Fruit fly (Drosophila melanogaster) whole organism, embryonic: ENCODE data around the gene aln.

Source experiments
- Ada2b ChIP-seq: fragments of 200-800 bp; sonication (Bioruptor generic); IDR thresholded peaks from 2 replicates; pipeline ENCODE4 v1.3.6; 2022; ENCODE audit warnings: missing biosample characterization, missing genetic modification characterization
- CG11093 ChIP-seq: fragments of 200-800 bp; sonication (Bioruptor generic); IDR thresholded peaks from 3 replicates; pipeline ENCODE4 v1.3.6; 2022; ENCODE audit warnings: missing biosample characterization, missing genetic modification characterization
- CG13287 ChIP-seq: fragments of 200-800 bp; sonication (Bioruptor generic); IDR thresholded peaks from 2 replicates; pipeline ENCODE4 v1.3.6; 2022; ENCODE audit warnings: missing biosample characterization, missing genetic modification characterization; ENCODE audit not compliant: partially characterized antibody
- CG1647 ChIP-seq: fragments of 200-800 bp; sonication (Bioruptor generic); optimal IDR thresholded peaks from 3 replicates; lab custom pipeline; 2016; ENCODE audit warnings: missing biosample characterization, missing genetic modification characterization
- CG16779 ChIP-seq: fragments of 200-800 bp; sonication (Bioruptor generic); IDR thresholded peaks from 2 replicates; pipeline ENCODE4 v1.3.6; 2022; ENCODE audit warnings: missing biosample characterization, missing genetic modification characterization
- CG17829 ChIP-seq: fragments of 200-800 bp; optimal IDR thresholded peaks from 2 replicates; lab custom pipeline; 2019; ENCODE audit warnings: missing biosample characterization, mild to moderate bottlenecking, missing genetic modification characterization, moderate library complexity
- CG2202 ChIP-seq: fragments of 200-800 bp; sonication (Bioruptor generic); optimal IDR thresholded peaks from 2 replicates; lab custom pipeline; 2018; ENCODE audit warnings: missing biosample characterization, mild to moderate bottlenecking, missing genetic modification characterization
- CG2875 ChIP-seq: fragments of 200-800 bp; sonication (Bioruptor generic); optimal IDR thresholded peaks from 2 replicates; lab custom pipeline; 2017; ENCODE audit warnings: missing biosample characterization, mild to moderate bottlenecking, missing genetic modification characterization, missing genetic modification reagents
- CG31388 ChIP-seq: fragments of 200-800 bp; sonication (Bioruptor generic); optimal IDR thresholded peaks from 2 replicates; lab custom pipeline; 2016; ENCODE audit warnings: missing biosample characterization, missing genetic modification characterization
- CG34422 ChIP-seq: fragments of 200-800 bp; sonication (Bioruptor generic); IDR thresholded peaks from 3 replicates; pipeline ENCODE4 v1.3.6; 2022; ENCODE audit warnings: missing biosample characterization, missing genetic modification characterization
- CG43689 ChIP-seq: fragments of 200-800 bp; sonication (Bioruptor generic); IDR thresholded peaks from 2 replicates; pipeline ENCODE4 v1.3.6; 2022; ENCODE audit warnings: missing biosample characterization, missing genetic modification characterization
- CG4730 ChIP-seq: fragments of 200-800 bp; sonication (Bioruptor generic); IDR thresholded peaks from 2 replicates; pipeline ENCODE4 v1.3.6; 2022; ENCODE audit warnings: missing biosample characterization, missing genetic modification characterization
- CG4820 ChIP-seq: fragments of 200-800 bp; sonication (Bioruptor generic); optimal IDR thresholded peaks from 3 replicates; lab custom pipeline; 2016; ENCODE audit warnings: missing biosample characterization, missing genetic modification characterization
- CG5180 ChIP-seq: fragments of 200-800 bp; sonication (Bioruptor generic); optimal IDR thresholded peaks from 3 replicates; lab custom pipeline; 2017; ENCODE audit warnings: missing biosample characterization, missing genetic modification characterization, mild to moderate bottlenecking, moderate library complexity, missing genetic modification reagents
- CG6254 ChIP-seq: fragments of 200-800 bp; sonication (Bioruptor generic); optimal IDR thresholded peaks from 3 replicates; lab custom pipeline; 2017; ENCODE audit warnings: mild to moderate bottlenecking, missing biosample characterization, missing genetic modification reagents, missing genetic modification characterization
- CG6791 ChIP-seq: fragments of 200-800 bp; sonication (Bioruptor generic); IDR thresholded peaks from 3 replicates; pipeline ENCODE4 v1.3.6; 2022; ENCODE audit warnings: missing biosample characterization, missing genetic modification characterization; ENCODE audit not compliant: partially characterized antibody
- CG8089 ChIP-seq: fragments of 200-800 bp; sonication (Bioruptor generic); optimal IDR thresholded peaks from 3 replicates; lab custom pipeline; 2016; ENCODE audit warnings: missing biosample characterization, missing genetic modification characterization
- D19A ChIP-seq: fragments of 200-800 bp; optimal IDR thresholded peaks from 3 replicates; lab custom pipeline; 2019; ENCODE audit warnings: missing biosample characterization, mild to moderate bottlenecking, missing genetic modification characterization, moderate library complexity
- Dek ChIP-seq: fragments of 200-800 bp; sonication (Bioruptor generic); optimal IDR thresholded peaks from 3 replicates; lab custom pipeline; 2019; ENCODE audit warnings: missing biosample characterization, mild to moderate bottlenecking, missing genetic modification characterization, moderate library complexity
- Dfd ChIP-seq, 2 experiments: fragments of >200 bp; optimal IDR thresholded peaks; 2 replicates each; lab custom pipeline; 2017; ENCODE audit warnings: missing biosample characterization in 2 of 2, missing genetic modification characterization in 2 of 2
- ERR ChIP-seq: fragments of 200-800 bp; sonication (Bioruptor generic); optimal IDR thresholded peaks from 2 replicates; lab custom pipeline; 2016; ENCODE audit warnings: missing biosample characterization, missing genetic modification characterization
- H15 ChIP-seq: fragments of 200-800 bp; sonication (Bioruptor generic); IDR thresholded peaks from 3 replicates; pipeline ENCODE4 v1.3.6; 2022; ENCODE audit warnings: missing biosample characterization, missing genetic modification characterization
- Scr ChIP-seq: fragments of 200-800 bp; sonication (Bioruptor generic); IDR thresholded peaks from 2 replicates; pipeline ENCODE4 v1.3.6; 2022; ENCODE audit warnings: missing biosample characterization, missing genetic modification characterization; ENCODE audit not compliant: partially characterized antibody
- Sox100B ChIP-seq: fragments of 200-800 bp; sonication (Bioruptor generic); optimal IDR thresholded peaks from 3 replicates; lab custom pipeline; 2018; ENCODE audit warnings: missing biosample characterization, mild to moderate bottlenecking, missing genetic modification characterization
- Ssrp ChIP-seq: fragments of 200-800 bp; sonication (Bioruptor generic); optimal IDR thresholded peaks from 2 replicates; lab custom pipeline; 2018; ENCODE audit warnings: missing biosample characterization, mild to moderate bottlenecking, missing genetic modification characterization, moderate library complexity
- Usf ChIP-seq: fragments of 200-800 bp; sonication (Bioruptor generic); optimal IDR thresholded peaks from 2 replicates; lab custom pipeline; 2017; ENCODE audit warnings: missing genotype, missing biosample characterization, missing genetic modification characterization
- bcd ChIP-seq: fragments of 200-800 bp; sonication (Bioruptor generic); optimal IDR thresholded peaks from 2 replicates; lab custom pipeline; 2017; ENCODE audit warnings: missing biosample characterization, mild to moderate bottlenecking, missing genetic modification characterization
- ci ChIP-seq: fragments of 200-800 bp; sonication (Bioruptor generic); IDR thresholded peaks from 3 replicates; pipeline ENCODE4 v1.3.6; 2022; ENCODE audit warnings: missing biosample characterization, missing genetic modification characterization
- dimm ChIP-seq: fragments of 200-800 bp; sonication (Bioruptor generic); IDR thresholded peaks from 2 replicates; pipeline ENCODE4 v1.3.6; 2022; ENCODE audit warnings: missing biosample characterization, missing genetic modification characterization
- esg ChIP-seq: fragments of 200-800 bp; sonication (Bioruptor generic); conservative IDR thresholded peaks from 2 replicates; pipeline ENCODE4 v1.3.6; 2022; ENCODE audit warnings: missing biosample characterization, missing genetic modification characterization
- eyg ChIP-seq: fragments of 200-800 bp; sonication (Bioruptor generic); optimal IDR thresholded peaks from 3 replicates; lab custom pipeline; 2016; ENCODE audit warnings: missing biosample characterization, missing genetic modification characterization
- fd64A ChIP-seq: fragments of 200-800 bp; sonication (Bioruptor generic); optimal IDR thresholded peaks from 3 replicates; lab custom pipeline; 2018; ENCODE audit warnings: missing biosample characterization, mild to moderate bottlenecking, missing genetic modification characterization
- grn ChIP-seq: fragments of 200-800 bp; sonication (Bioruptor generic); optimal IDR thresholded peaks from 3 replicates; lab custom pipeline; 2017; ENCODE audit warnings: missing biosample characterization, missing genetic modification characterization
- kni ChIP-seq: fragments of 200-800 bp; sonication (Bioruptor generic); optimal IDR thresholded peaks from 3 replicates; lab custom pipeline; 2017; ENCODE audit warnings: mild to moderate bottlenecking, missing biosample characterization, missing genetic modification reagents, missing genetic modification characterization
- lab ChIP-seq: fragments of 200-800 bp; sonication (Bioruptor generic); optimal IDR thresholded peaks from 3 replicates; lab custom pipeline; 2017; ENCODE audit warnings: missing biosample characterization, missing genetic modification characterization, mild to moderate bottlenecking, moderate library complexity, missing genetic modification reagents
- mam ChIP-seq: fragments of 200-800 bp; sonication (Bioruptor generic); optimal IDR thresholded peaks from 3 replicates; lab custom pipeline; 2016; ENCODE audit warnings: missing biosample characterization, missing genetic modification characterization
- nau ChIP-seq: fragments of 200-800 bp; sonication (Bioruptor generic); optimal IDR thresholded peaks from 3 replicates; lab custom pipeline; 2017; ENCODE audit warnings: missing biosample characterization, mild to moderate bottlenecking, missing genetic modification characterization, missing genetic modification reagents
- nmo ChIP-seq: fragments of 200-800 bp; sonication (Bioruptor generic); optimal IDR thresholded peaks from 2 replicates; lab custom pipeline; 2018; ENCODE audit warnings: missing biosample characterization, mild to moderate bottlenecking, missing genetic modification characterization, moderate library complexity
- otp ChIP-seq: fragments of 200-800 bp; sonication (Bioruptor generic); IDR thresholded peaks from 3 replicates; pipeline ENCODE4, ENCODE4 v1.3.6; 2022; ENCODE audit warnings: missing biosample characterization, missing genetic modification characterization
- prd ChIP-seq, 3 experiments: fragments of >200 bp in 2 of 3; fragments of 200-800 bp in 1 of 3; sonication (Bioruptor generic) in 1 of 3; optimal IDR thresholded peaks in 2 of 3; IDR thresholded peaks in 1 of 3; 2 replicates in 2 of 3; 3 replicates in 1 of 3; pipeline versions ENCODE4 v1.3.6 to Lab custom; 2017 to 2022; ENCODE audit warnings: missing biosample characterization in 1 of 3, missing genetic modification characterization in 1 of 3
- salm ChIP-seq: fragments of 200-800 bp; sonication (Bioruptor generic); optimal IDR thresholded peaks from 2 replicates; lab custom pipeline; 2018; ENCODE audit warnings: missing biosample characterization, mild to moderate bottlenecking, missing genetic modification characterization
- sc ChIP-seq, 3 experiments: fragments of >200 bp in 2 of 3; fragments of 200-800 bp in 1 of 3; sonication (Bioruptor generic) in 1 of 3; optimal IDR thresholded peaks; 2 replicates in 2 of 3; 3 replicates in 1 of 3; lab custom pipeline; 2017; ENCODE audit warnings: mild to moderate bottlenecking in 1 of 3, missing biosample characterization in 1 of 3, missing genetic modification characterization in 1 of 3, missing genetic modification reagents in 1 of 3
- slbo ChIP-seq: fragments of 200-800 bp; sonication (Bioruptor generic); IDR thresholded peaks from 2 replicates; pipeline ENCODE4 v1.3.6; 2022; ENCODE audit warnings: missing biosample characterization, missing genetic modification characterization
- ssp ChIP-seq: fragments of 200-800 bp; sonication (Bioruptor generic); IDR thresholded peaks from 2 replicates; pipeline ENCODE4 v1.3.6; 2022; ENCODE audit warnings: missing biosample characterization, missing genetic modification characterization
- ttk ChIP-seq: fragments of 200-800 bp; sonication (Bioruptor generic); IDR thresholded peaks from 2 replicates; pipeline ENCODE4 v2.1.2; 2022; ENCODE audit warnings: missing biosample characterization, missing genetic modification characterization
- z ChIP-seq: fragments of 200-800 bp; sonication (Bioruptor generic); IDR thresholded peaks from 3 replicates; pipeline ENCODE4 v1.3.6; 2022; ENCODE audit warnings: missing biosample characterization, missing genetic modification characterization
- zfh1 ChIP-seq: fragments of 200-800 bp; sonication (Bioruptor generic); IDR thresholded peaks from 3 replicates; pipeline ENCODE4 v1.3.6; 2022; ENCODE audit warnings: missing biosample characterization, missing genetic modification characterization
- zfh2 ChIP-seq: fragments of 200-800 bp; sonication (Bioruptor generic); optimal IDR thresholded peaks from 2 replicates; lab custom pipeline; 2016; ENCODE audit warnings: missing biosample characterization, missing genetic modification characterization

Gene aln

DNA sequence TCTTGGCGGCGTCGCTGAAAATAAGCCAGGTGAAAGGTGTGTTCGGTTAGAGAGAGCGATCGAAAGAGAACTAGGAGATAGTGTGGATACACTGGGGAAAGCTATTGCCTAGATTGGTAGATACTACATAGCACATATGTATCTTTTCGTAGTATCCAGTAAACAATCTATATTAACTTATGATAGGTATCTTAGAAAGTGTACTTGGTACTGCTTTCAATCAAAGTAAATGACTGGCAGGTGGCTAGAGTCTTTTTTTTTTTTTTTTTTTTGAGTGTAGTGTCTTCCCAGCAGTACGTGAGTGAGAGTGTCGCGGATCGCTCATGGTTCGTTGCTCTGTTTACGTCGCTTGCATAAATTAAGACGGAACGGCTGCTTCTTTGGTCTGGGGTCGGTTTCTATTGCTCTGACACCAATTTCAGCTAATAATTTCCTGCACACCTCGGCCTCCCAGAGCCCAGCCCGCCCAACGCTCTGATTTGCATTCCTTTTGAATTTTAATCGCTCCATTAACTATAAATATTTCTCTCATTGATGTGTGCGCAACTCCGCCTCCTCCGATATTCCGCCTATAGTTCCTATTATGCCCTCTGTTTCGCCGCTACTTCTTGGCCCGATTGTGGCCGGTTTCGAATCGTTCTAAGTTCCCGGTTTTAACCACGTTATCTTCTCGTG, 36.0 kb downstream of the aln start (continued):
- peak; percentile 27 for TF ChIP-seq zfh2
- TF ChIP-seq ssp (GFP tag; lab: Robert Waterston, UW) = peak; percentile 44; the same call in 1 of the 2 replicates
- no peak for TF ChIP-seq z (GFP tag; lab: Robert Waterston, UW)
- no peak for TF ChIP-seq sc (optimal IDR thresholded peaks at IDR 0.05; lab: Kevin White, UChicago)
- peak; percentile 68 for TF ChIP-seq sc (GFP tag; optimal IDR thresholded peaks at IDR 0.05; lab: Kevin White, UChicago)
- peak; percentile 89 for TF ChIP-seq ci
- no peak for TF ChIP-seq ERR (GFP tag; lab: Kevin White, UChicago)
- peak; percentile 75 for TF ChIP-seq kni (GFP tag; lab: Kevin White, UChicago)
- peak; percentile 20 for TF ChIP-seq nau (GFP tag; lab: Kevin White, UChicago)
- peak; percentile 42 for TF ChIP-seq Ada2b (GFP tag; lab: Robert Waterston, UW)
- peak; percentile 25 for TF ChIP-seq CG31388
- TF ChIP-seq CG13287 (GFP tag; lab: Robert Waterston, UW) = no peak
- peak; percentile 56 for TF ChIP-seq lab (GFP tag; lab: Kevin White, UChicago)
- TF ChIP-seq bcd (GFP tag; lab: Kevin White, UChicago) = peak; percentile 60
- peak; percentile 15 for TF ChIP-seq salm (tag; lab: Kevin White, UChicago)
- peak; percentile 69 for TF ChIP-seq Sox100B (GFP tag; lab: Kevin White, UChicago)
- peak; percentile 4 for TF ChIP-seq Dek (tag; lab: Kevin White, UChicago)
- peak; percentile 49; the same call in 1 of the 3 replicates for TF ChIP-seq CG11093 (GFP tag; lab: Robert Waterston, UW)
- no peak for TF ChIP-seq CG16779 (GFP tag; lab: Robert Waterston, UW)
- no peak for TF ChIP-seq CG43689 (GFP tag; lab: Robert Waterston, UW)
- no peak for TF ChIP-seq Scr
- TF ChIP-seq Usf = peak; percentile 25
- peak; percentile 27 for TF ChIP-seq CG2202 (tag; lab: Kevin White, UChicago)
- TF ChIP-seq slbo (GFP tag; lab: Robert Waterston, UW) = 0 out of 2 replicates have a peak, but pooled peaks have one; percentile 39
- TF ChIP-seq mam = peak; percentile 24
- peak; percentile 39 for TF ChIP-seq CG8089
- TF ChIP-seq zfh1 (GFP tag; lab: Robert Waterston, UW) = peak; percentile 85
- no peak for TF ChIP-seq CG6791 (GFP tag; lab: Robert Waterston, UW)
- TF ChIP-seq dimm (GFP tag; lab: Robert Waterston, UW) = peak; percentile 17; the same call in 1 of the 2 replicates
- TF ChIP-seq otp (GFP tag; lab: Robert Waterston, UW) = peak; percentile 70; the same call in 2 of the 3 replicates
- TF ChIP-seq CG1647 (GFP tag; lab: Kevin White, UChicago) = no peak
- no peak for TF ChIP-seq grn (GFP tag; lab: Kevin White, UChicago)
- TF ChIP-seq CG6254 = peak; percentile 80
- peak; percentile 49 for TF ChIP-seq CG17829 (tag; lab: Kevin White, UChicago)
- TF ChIP-seq CG4820 (GFP tag; lab: Kevin White, UChicago) = peak; percentile 83
- TF ChIP-seq ttk = peak; percentile 58; the same call in 1 of the 2 replicates
- peak; percentile 72 for TF ChIP-seq H15 (GFP tag; lab: Robert Waterston, UW)
- TF ChIP-seq nmo (GFP tag; lab: Kevin White, UChicago) = peak; percentile 72
- no peak for TF ChIP-seq CG34422 (GFP tag; lab: Robert Waterston, UW)
- TF ChIP-seq esg = peak; percentile 44; the same call in 1 of the 2 replicates
- TF ChIP-seq CG2875 (GFP tag; lab: Kevin White, UChicago) = peak; percentile 65
- TF ChIP-seq fd64A (GFP tag; lab: Kevin White, UChicago) = peak; percentile 61
- peak; percentile 70 for TF ChIP-seq Ssrp
- no peak for TF ChIP-seq prd (optimal IDR thresholded peaks at IDR 0.05; lab: Kevin White, UChicago)
- peak; percentile 71; the same call in 2 of the 3 replicates for TF ChIP-seq prd (GFP tag; IDR thresholded peaks at IDR 0.05; lab: Robert Waterston, UW)
- TF ChIP-seq CG5180 (GFP tag; lab: Kevin White, UChicago) = peak; percentile 43
- peak; percentile 64 for TF ChIP-seq D19A (tag; lab: Kevin White, UChicago)
- no peak for TF ChIP-seq eyg
- TF ChIP-seq CG4730 (GFP tag; lab: Robert Waterston, UW) = peak; percentile 70
- TF ChIP-seq Dfd (GFP tag; optimal IDR thresholded peaks at IDR 0.05; lab: Kevin White, UChicago) = no peak
